Worm (Caenorhabditis elegans) whole organism, mixed stage, embryonic: ENCODE results near the gene H39E23.3.

Experiments used
- M03D4.4 ChIP-seq: sonication (generic microtip); optimal IDR thresholded peaks from 2 replicates; lab custom pipeline; 2017; ENCODE audit warnings: mild to moderate bottlenecking, missing genetic modification characterization, missing compliant biosample characterization
- bed-3 ChIP-seq: fragments of 200-800 bp; sonication (Bioruptor generic); optimal IDR thresholded peaks from 3 replicates; lab custom pipeline; 2018; ENCODE audit warnings: mild to moderate bottlenecking, missing genetic modification characterization, moderate library complexity, missing compliant biosample characterization
- ceh-39 ChIP-seq: fragments of 150-350 bp; optimal IDR thresholded peaks from 2 replicates; lab custom pipeline; 2014; ENCODE audit warnings: missing biosample characterization, missing genetic modification characterization
- ceh-83 ChIP-seq: fragments of 200-800 bp; sonication (Bioruptor generic); optimal IDR thresholded peaks from 2 replicates; lab custom pipeline; 2018; ENCODE audit warnings: mild to moderate bottlenecking, missing genetic modification characterization, missing compliant biosample characterization
- ces-1 ChIP-seq: fragments of 150-350 bp; optimal IDR thresholded peaks from 2 replicates; lab custom pipeline; 2014; ENCODE audit warnings: missing biosample characterization, missing genetic modification reagents, missing genetic modification characterization
- cnd-1 ChIP-seq: fragments of 200-800 bp; sonication (Bioruptor generic); optimal IDR thresholded peaks from 2 replicates; lab custom pipeline; 2018; ENCODE audit warnings: mild to moderate bottlenecking, missing genetic modification characterization, missing compliant biosample characterization
- drap-1 ChIP-seq: fragments of 200-800 bp; sonication (Bioruptor generic); optimal IDR thresholded peaks from 3 replicates; lab custom pipeline; 2018; ENCODE audit warnings: mild to moderate bottlenecking, missing genetic modification characterization, missing compliant biosample characterization
- elt-1 ChIP-seq: sonication (generic microtip); optimal IDR thresholded peaks from 2 replicates; lab custom pipeline; 2017; ENCODE audit warnings: missing genetic modification characterization, mild to moderate bottlenecking, missing compliant biosample characterization, antibody characterized with exemption, moderate library complexity, borderline replicate concordance; ENCODE audit not compliant: insufficient read depth
- elt-3 ChIP-seq: fragments of 150-350 bp; optimal IDR thresholded peaks from 2 replicates; lab custom pipeline; 2014; ENCODE audit warnings: missing biosample characterization, missing genetic modification characterization
- flh-1 ChIP-seq: fragments of 200-800 bp; sonication (Bioruptor generic); optimal IDR thresholded peaks from 2 replicates; lab custom pipeline; 2018; ENCODE audit warnings: mild to moderate bottlenecking, missing genetic modification characterization, moderate library complexity, missing compliant biosample characterization
- ham-2 ChIP-seq: fragments of 200-800 bp; sonication (Bioruptor generic); optimal IDR thresholded peaks from 2 replicates; lab custom pipeline; 2018; ENCODE audit warnings: mild to moderate bottlenecking, missing genetic modification characterization, missing compliant biosample characterization
- hlh-1 ChIP-seq: fragments of 150-350 bp; optimal IDR thresholded peaks from 2 replicates; lab custom pipeline; 2014; ENCODE audit warnings: missing biosample characterization, missing genetic modification reagents, missing genetic modification characterization
- lin-13 ChIP-seq: fragments of 150-350 bp; optimal IDR thresholded peaks from 2 replicates; lab custom pipeline; 2014; ENCODE audit warnings: missing biosample characterization, missing genetic modification characterization
- lsy-2 ChIP-seq: fragments of 150-350 bp; optimal IDR thresholded peaks from 2 replicates; lab custom pipeline; 2014; ENCODE audit warnings: missing biosample characterization, missing genetic modification characterization
- mab-5 ChIP-seq: fragments of 150-350 bp; optimal IDR thresholded peaks from 2 replicates; lab custom pipeline; 2014; ENCODE audit warnings: missing biosample characterization, missing genetic modification characterization
- mep-1 ChIP-seq: fragments of 150-350 bp; optimal IDR thresholded peaks from 2 replicates; lab custom pipeline; 2017; ENCODE audit warnings: missing biosample characterization, missing genetic modification reagents, missing genetic modification characterization, inconsistent platforms
- nhr-12 ChIP-seq: fragments of 150-350 bp; optimal IDR thresholded peaks from 2 replicates; lab custom pipeline; 2014; ENCODE audit warnings: missing biosample characterization, missing genetic modification characterization
- nhr-2 ChIP-seq: fragments of 150-350 bp; optimal IDR thresholded peaks from 2 replicates; lab custom pipeline; 2014; ENCODE audit warnings: missing biosample characterization, missing genetic modification characterization
- nhr-237 ChIP-seq: fragments of 150-350 bp; optimal IDR thresholded peaks from 2 replicates; lab custom pipeline; 2014; ENCODE audit warnings: missing biosample characterization, missing genetic modification characterization
- nhr-28 ChIP-seq: fragments of 150-350 bp; optimal IDR thresholded peaks from 2 replicates; lab custom pipeline; 2014; ENCODE audit warnings: missing biosample characterization, missing genetic modification characterization
- nhr-76 ChIP-seq: sonication (generic microtip); optimal IDR thresholded peaks from 2 replicates; lab custom pipeline; 2017; ENCODE audit warnings: missing biosample characterization, missing genetic modification characterization
- pha-4 ChIP-seq: fragments of 150-350 bp; optimal IDR thresholded peaks from 2 replicates; lab custom pipeline; 2018; ENCODE audit warnings: missing biosample characterization, missing genetic modification reagents, missing genetic modification characterization
- sem-2 ChIP-seq: fragments of 200-800 bp; sonication (Bioruptor generic); optimal IDR thresholded peaks from 2 replicates; lab custom pipeline; 2018; ENCODE audit warnings: mild to moderate bottlenecking, missing genetic modification characterization, missing compliant biosample characterization
- snpc-4 ChIP-seq: fragments of 150-350 bp; optimal IDR thresholded peaks from 2 replicates; lab custom pipeline; 2014; ENCODE audit warnings: missing biosample characterization, missing genetic modification characterization
- sptf-1 ChIP-seq: sonication (generic microtip); optimal IDR thresholded peaks from 2 replicates; lab custom pipeline; 2017; ENCODE audit warnings: mild to moderate bottlenecking, missing genetic modification characterization, moderate library complexity, missing compliant biosample characterization
- tbx-8 ChIP-seq: fragments of 200-800 bp; sonication (Bioruptor generic); optimal IDR thresholded peaks from 2 replicates; lab custom pipeline; 2018; ENCODE audit warnings: mild to moderate bottlenecking, missing genetic modification characterization, moderate library complexity, missing compliant biosample characterization
- unc-120 ChIP-seq: sonication (generic microtip); optimal IDR thresholded peaks from 2 replicates; lab custom pipeline; 2017; ENCODE audit warnings: missing genetic modification characterization, missing compliant biosample characterization; ENCODE audit not compliant: poor library complexity, severe bottlenecking
- unc-39 ChIP-seq: fragments of 150-350 bp; optimal IDR thresholded peaks from 2 replicates; lab custom pipeline; 2014; ENCODE audit warnings: missing biosample characterization, missing genetic modification characterization
- unc-62 ChIP-seq: fragments of 150-350 bp; optimal IDR thresholded peaks from 2 replicates; lab custom pipeline; 2014; ENCODE audit warnings: missing biosample characterization, missing genetic modification reagents, missing genetic modification characterization
- zip-8 ChIP-seq: fragments of 150-350 bp; optimal IDR thresholded peaks from 2 replicates; lab custom pipeline; 2014; ENCODE audit warnings: missing biosample characterization, missing genetic modification characterization
- ztf-11 ChIP-seq: fragments of 150-350 bp; optimal IDR thresholded peaks from 2 replicates; lab custom pipeline; 2014; ENCODE audit warnings: missing biosample characterization, missing genetic modification characterization

Gene H39E23.3

DNA sequence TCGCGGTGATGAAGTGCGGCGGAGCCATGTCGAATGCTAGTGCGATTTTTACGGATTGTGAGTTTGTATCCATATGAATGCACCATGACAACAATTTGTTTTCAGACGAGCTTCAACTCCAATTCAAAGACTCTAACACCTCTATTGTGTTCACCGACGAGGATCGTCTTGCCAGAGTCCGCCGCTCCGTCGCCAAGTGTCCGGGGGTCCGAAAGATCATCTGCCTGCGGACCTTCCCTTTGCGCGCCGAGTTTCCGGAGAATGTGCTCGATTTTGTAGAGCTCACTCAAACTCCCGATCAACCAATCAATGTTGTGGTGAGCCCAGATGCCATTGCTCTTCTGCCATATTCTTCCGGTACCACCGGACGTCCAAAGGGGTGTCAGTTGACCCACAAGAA lies 39.5 kb downstream of the H39E23.3 start:
- TF ChIP-seq sptf-1 (tag; lab: Kevin White, UChicago) (no peak), bed-3 (no peak), flh-1 (GFP tag; lab: Kevin White, UChicago) (no peak), zip-8 (tag; lab: Kevin White, UChicago) (no peak), tbx-8 (no peak), nhr-28 (tag; lab: Kevin White, UChicago) (no peak)

DNA sequence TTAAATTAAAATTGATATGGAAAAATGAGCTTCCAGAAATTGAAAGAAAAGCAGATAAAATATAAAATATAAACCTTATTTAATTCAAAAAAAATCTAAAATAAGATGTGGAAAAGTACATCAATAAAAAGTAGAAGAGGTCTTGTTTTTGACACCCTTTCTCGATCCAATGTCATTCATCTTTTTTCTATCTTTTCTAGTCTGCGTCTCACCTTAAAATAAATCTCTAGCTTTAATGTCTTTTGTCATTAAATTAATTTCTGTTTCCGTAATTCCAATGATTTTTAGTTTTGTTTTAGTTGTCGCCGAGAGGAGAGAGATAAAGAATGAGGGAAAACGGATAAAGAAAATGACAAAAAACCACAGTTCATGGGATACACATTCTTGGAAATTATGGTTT lies 41.5 kb downstream of the H39E23.3 start:
- TF ChIP-seq ceh-83 (GFP tag; lab: Kevin White, UChicago) (no peak), cnd-1 (tag; lab: Kevin White, UChicago) (no peak), ces-1 (GFP tag; lab: Kevin White, UChicago) (no peak), nhr-12 (tag; lab: Kevin White, UChicago) (no peak), lsy-2 (tag; lab: Kevin White, UChicago) (no peak), mab-5 (no peak), ceh-39 (no peak), nhr-237 (tag; lab: Kevin White, UChicago) (no peak), hlh-1 (tag; lab: Kevin White, UChicago) (no peak), elt-3 (tag; lab: Kevin White, UChicago) (no peak), ztf-11 (tag; lab: Kevin White, UChicago) (no peak), nhr-76 (no peak)

DNA sequence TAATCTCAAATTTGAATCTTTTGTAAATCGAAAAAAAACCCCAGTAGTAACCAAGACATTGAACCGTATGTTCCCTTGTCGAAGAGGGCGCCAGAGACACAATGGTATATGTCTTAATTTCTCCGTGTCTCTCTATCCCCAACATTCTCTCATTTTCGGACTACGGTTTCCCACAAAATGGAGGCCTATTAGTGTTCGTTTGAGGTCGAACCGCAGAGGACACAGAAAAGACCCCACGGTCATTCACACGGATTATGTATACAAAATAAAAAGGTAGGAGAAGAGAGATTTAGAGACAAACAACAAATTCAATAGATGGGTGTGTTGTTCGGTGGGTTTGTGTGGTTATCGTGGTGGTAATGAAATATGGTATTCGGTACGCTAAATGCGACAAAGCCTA lies 43.4 kb downstream of the H39E23.3 start:
- TF ChIP-seq tbx-8, result no peak
- TF ChIP-seq mep-1 (tag; lab: Kevin White, UChicago), result no peak
- no peak for TF ChIP-seq lin-13 (tag; lab: Kevin White, UChicago)
- no peak for TF ChIP-seq pha-4 (tag; lab: Kevin White, UChicago)
- TF ChIP-seq unc-120 (tag; lab: Kevin White, UChicago), result no peak
- TF ChIP-seq M03D4.4 (tag; lab: Kevin White, UChicago), result no peak
- no peak for TF ChIP-seq ceh-39

DNA sequence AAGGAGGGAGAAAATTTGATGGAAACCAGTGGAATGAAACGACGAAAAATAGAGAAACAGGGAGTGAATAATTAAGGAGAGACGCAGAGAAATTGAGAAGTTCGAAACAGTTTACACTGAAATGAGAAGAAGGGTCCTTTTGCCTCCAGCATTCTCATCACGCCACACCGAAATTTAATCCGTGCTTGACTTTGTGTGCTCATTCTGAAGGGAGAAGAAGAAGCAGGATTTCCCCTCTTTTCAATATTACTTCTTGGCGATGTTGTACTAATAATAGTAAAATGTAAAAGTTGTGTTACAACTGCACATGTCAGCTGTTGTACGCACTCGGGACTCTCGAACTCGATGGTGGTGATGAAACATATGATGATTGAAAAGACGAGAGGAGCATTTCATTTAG lies 46.0 kb downstream of the H39E23.3 start:
- TF ChIP-seq nhr-12 (tag; lab: Kevin White, UChicago) (no peak), nhr-2 (tag; lab: Kevin White, UChicago) (no peak), unc-120 (tag; lab: Kevin White, UChicago) (peak; percentile 91), lin-13 (tag; lab: Kevin White, UChicago) (no peak), ceh-39 (no peak), M03D4.4 (tag; lab: Kevin White, UChicago) (no peak), snpc-4 (tag; lab: Kevin White, UChicago) (no peak), unc-62 (peak; percentile 67), nhr-237 (tag; lab: Kevin White, UChicago) (no peak), flh-1 (GFP tag; lab: Kevin White, UChicago) (no peak), unc-39 (tag; lab: Kevin White, UChicago) (no peak), elt-3 (tag; lab: Kevin White, UChicago) (no peak), ztf-11 (tag; lab: Kevin White, UChicago) (no peak), bed-3 (no peak), tbx-8 (no peak), ham-2 (no peak), pha-4 (tag; lab: Kevin White, UChicago) (no peak), ceh-83 (GFP tag; lab: Kevin White, UChicago) (no peak), hlh-1 (tag; lab: Kevin White, UChicago) (peak; percentile 99), nhr-28 (tag; lab: Kevin White, UChicago) (no peak), ces-1 (GFP tag; lab: Kevin White, UChicago) (no peak), sem-2 (no peak), cnd-1 (tag; lab: Kevin White, UChicago) (no peak)

DNA sequence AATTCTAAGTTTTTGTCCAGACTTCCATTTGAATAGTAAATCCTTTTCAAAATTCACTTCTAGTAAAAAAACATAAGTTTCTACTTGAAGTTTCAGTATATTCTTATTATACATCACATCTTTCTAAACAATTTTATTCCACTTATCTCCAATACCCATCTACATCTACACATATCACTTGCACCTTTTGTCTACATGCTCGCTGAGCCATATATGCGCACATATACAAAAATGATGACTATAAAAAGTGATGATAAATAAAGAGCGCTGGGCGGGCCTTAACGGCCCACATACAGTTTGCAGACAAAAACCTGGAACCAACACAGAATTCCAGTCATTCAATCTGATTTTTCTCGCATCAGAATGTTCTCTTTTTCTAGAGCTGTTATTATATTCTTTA lies 48.9 kb downstream of the H39E23.3 start, which contains the start of gene AH10.2:
Gene AH10.2 (plus strand): TSS at position 301 of the 400 bp plus-strand sequence.
- no peak for TF ChIP-seq nhr-12 (tag; lab: Kevin White, UChicago)
- TF ChIP-seq unc-120 (tag; lab: Kevin White, UChicago), result no peak
- no peak for TF ChIP-seq elt-1 (tag; lab: Kevin White, UChicago)
- no peak for TF ChIP-seq sem-2
- TF ChIP-seq mab-5, result no peak
- no peak for TF ChIP-seq unc-39 (tag; lab: Kevin White, UChicago)
- TF ChIP-seq ces-1 (GFP tag; lab: Kevin White, UChicago), result no peak
- no peak for TF ChIP-seq pha-4 (tag; lab: Kevin White, UChicago)
- no peak for TF ChIP-seq ztf-11 (tag; lab: Kevin White, UChicago)
- TF ChIP-seq drap-1, result no peak
- TF ChIP-seq M03D4.4 (tag; lab: Kevin White, UChicago), result no peak
- TF ChIP-seq cnd-1 (tag; lab: Kevin White, UChicago), result no peak
- TF ChIP-seq, all 35 proteins: peak for 0
